Fruit fly (Drosophila melanogaster): ENCODE measurements around the gene CG3862.

- TF ChIP-seq Hr83 (GFP tag; optimal IDR thresholded peaks at IDR 0.05; ENCODE audit: poor library complexity, severe bottlenecking) (peak; percentile 19), OdsH (GFP tag; optimal IDR thresholded peaks at IDR 0.05) (no peak), fru (GFP tag; optimal IDR thresholded peaks at IDR 0.05) (no peak), dsf (GFP tag; optimal IDR thresholded peaks at IDR 0.05; ENCODE audit: borderline replicate concordance) (no peak), rgr (GFP tag; optimal IDR thresholded peaks at IDR 0.05) (no peak), CrebA (GFP tag; optimal IDR thresholded peaks at IDR 0.05; ENCODE audit: borderline replicate concordance) (no peak), psq (GFP tag; optimal IDR thresholded peaks at IDR 0.05) (no peak), jim (GFP tag; optimal IDR thresholded peaks at IDR 0.05) (no peak), h (GFP tag; optimal IDR thresholded peaks at IDR 0.05) (no peak)
Observed at dm6 chr2L:869497-870040, 43.9 kb upstream of the CG3862 start, which contains the start of gene dbe.

Measured in whole organism, wandering third instar larva.